Fruit fly (Drosophila melanogaster) whole organism, prepupa: ENCODE measurements around the gene CG43703.
A peak's percentile ranks its signal among the peaks of the same experiment; 100 is the strongest.

ENCODE experiments used
- CG10631 ChIP-seq: fragments of 200-800 bp; sonication (Bioruptor generic); optimal IDR thresholded peaks from 2 replicates; lab custom pipeline; 2016; ENCODE audit warnings: missing biosample characterization, missing genetic modification characterization
- CG11294 ChIP-seq: fragments of 200-800 bp; sonication (Bioruptor generic); IDR thresholded peaks from 2 replicates; pipeline ENCODE4 v1.3.6; 2022; ENCODE audit warnings: missing biosample characterization, missing genetic modification characterization
- CG11762 ChIP-seq: fragments of 200-800 bp; sonication (Bioruptor generic); optimal IDR thresholded peaks from 3 replicates; lab custom pipeline; 2016; ENCODE audit warnings: missing biosample characterization, missing genetic modification characterization; ENCODE audit not compliant: insufficient read depth
- CG11902 ChIP-seq: fragments of 200-800 bp; sonication (Bioruptor generic); optimal IDR thresholded peaks from 3 replicates; lab custom pipeline; 2016; ENCODE audit warnings: missing biosample characterization, missing genetic modification characterization
- CG15336 ChIP-seq: fragments of 200-800 bp; sonication (Bioruptor generic); IDR thresholded peaks from 2 replicates; pipeline ENCODE4 v1.3.6; 2022; ENCODE audit warnings: missing biosample characterization, missing genetic modification characterization
- CG1621 ChIP-seq: fragments of 200-800 bp; sonication (Bioruptor generic); optimal IDR thresholded peaks from 3 replicates; lab custom pipeline; 2018; ENCODE audit warnings: missing biosample characterization, mild to moderate bottlenecking, missing genetic modification characterization
- CG16779 ChIP-seq: fragments of 200-800 bp; sonication (Bioruptor generic); optimal IDR thresholded peaks from 3 replicates; lab custom pipeline; 2017; ENCODE audit warnings: missing biosample characterization, mild to moderate bottlenecking, missing genetic modification characterization
- CG31627 ChIP-seq: fragments of 200-800 bp; sonication (Bioruptor generic); optimal IDR thresholded peaks from 3 replicates; lab custom pipeline; 2016; ENCODE audit warnings: missing biosample characterization, missing genetic modification characterization
- CG32006 ChIP-seq: fragments of 200-800 bp; sonication (Bioruptor generic); optimal IDR thresholded peaks from 3 replicates; lab custom pipeline; 2017; ENCODE audit warnings: missing biosample characterization, mild to moderate bottlenecking, missing genetic modification characterization
- CG34406 ChIP-seq: fragments of 200-800 bp; sonication (Bioruptor generic); optimal IDR thresholded peaks from 3 replicates; lab custom pipeline; 2016; ENCODE audit warnings: missing biosample characterization, missing genetic modification characterization
- CG3919 ChIP-seq: fragments of 200-800 bp; sonication (Bioruptor generic); optimal IDR thresholded peaks from 3 replicates; lab custom pipeline; 2016; ENCODE audit warnings: missing biosample characterization, missing genetic modification characterization
- CG4318 ChIP-seq: fragments of 200-800 bp; sonication (Bioruptor generic); optimal IDR thresholded peaks from 3 replicates; lab custom pipeline; 2017; ENCODE audit warnings: missing biosample characterization, mild to moderate bottlenecking, missing genetic modification characterization
- CG6792 ChIP-seq: fragments of 200-800 bp; sonication (Bioruptor generic); optimal IDR thresholded peaks from 3 replicates; lab custom pipeline; 2016; ENCODE audit warnings: missing biosample characterization, missing genetic modification characterization
- CG6854 ChIP-seq: fragments of 200-800 bp; sonication (Bioruptor generic); optimal IDR thresholded peaks from 2 replicates; lab custom pipeline; 2017; ENCODE audit warnings: missing biosample characterization, mild to moderate bottlenecking, missing genetic modification characterization
- CG7368 ChIP-seq: fragments of 200-800 bp; sonication (Bioruptor generic); optimal IDR thresholded peaks from 3 replicates; lab custom pipeline; 2016; ENCODE audit warnings: missing biosample characterization, missing genetic modification characterization
- CG8119 ChIP-seq: fragments of 200-800 bp; sonication (Bioruptor generic); IDR thresholded peaks from 3 replicates; pipeline ENCODE4 v1.3.6; 2022; ENCODE audit warnings: missing biosample characterization, missing genetic modification characterization
- CG8632 ChIP-seq: fragments of 200-800 bp; sonication (Bioruptor generic); optimal IDR thresholded peaks from 3 replicates; lab custom pipeline; 2016; ENCODE audit warnings: missing biosample characterization, missing genetic modification characterization
- CG9139 ChIP-seq: fragments of 200-800 bp; sonication (Bioruptor generic); optimal IDR thresholded peaks from 3 replicates; lab custom pipeline; 2017; ENCODE audit warnings: missing biosample characterization, mild to moderate bottlenecking, missing genetic modification characterization
- Eip78C ChIP-seq: fragments of 200-800 bp; sonication (Bioruptor generic); peaks from one replicate; lab custom pipeline; 2016; ENCODE audit warnings: missing biosample characterization, missing genetic modification characterization
- Eip93F ChIP-seq: fragments of 200-800 bp; sonication (Bioruptor generic); optimal IDR thresholded peaks from 2 replicates; lab custom pipeline; 2016; ENCODE audit warnings: missing biosample characterization, mild to moderate bottlenecking, missing genetic modification characterization
- Gug ChIP-seq: fragments of 200-800 bp; sonication (Bioruptor generic); IDR thresholded peaks from 2 replicates; pipeline ENCODE4 v1.3.6; 2022; ENCODE audit warnings: missing biosample characterization, missing genetic modification characterization
- Hr4 ChIP-seq: fragments of 200-800 bp; sonication (Bioruptor generic); optimal IDR thresholded peaks from 3 replicates; lab custom pipeline; 2016; ENCODE audit warnings: missing biosample characterization, missing genetic modification characterization
- Lpt ChIP-seq: fragments of 200-800 bp; sonication (Bioruptor generic); optimal IDR thresholded peaks from 3 replicates; lab custom pipeline; 2016; ENCODE audit warnings: missing biosample characterization, missing genetic modification characterization
- Met ChIP-seq: fragments of 200-800 bp; sonication (Bioruptor generic); optimal IDR thresholded peaks from 3 replicates; lab custom pipeline; 2016; ENCODE audit warnings: missing biosample characterization, missing genetic modification characterization
- OdsH ChIP-seq: fragments of 200-800 bp; sonication (Bioruptor generic); optimal IDR thresholded peaks from 3 replicates; lab custom pipeline; 2016; ENCODE audit warnings: missing biosample characterization, missing genetic modification characterization
- Smox ChIP-seq: fragments of 200-800 bp; sonication (Bioruptor generic); optimal IDR thresholded peaks from 3 replicates; lab custom pipeline; 2016; ENCODE audit warnings: missing biosample characterization, missing genetic modification characterization
- Sox14 ChIP-seq: fragments of 200-800 bp; sonication (Bioruptor generic); optimal IDR thresholded peaks from 3 replicates; lab custom pipeline; 2016; ENCODE audit warnings: missing biosample characterization, missing genetic modification characterization
- Sox15 ChIP-seq: fragments of 200-800 bp; sonication (Bioruptor generic); optimal IDR thresholded peaks from 3 replicates; lab custom pipeline; 2016; ENCODE audit warnings: missing biosample characterization, missing genetic modification characterization
- achi ChIP-seq: fragments of 200-800 bp; sonication (Bioruptor generic); optimal IDR thresholded peaks from 3 replicates; lab custom pipeline; 2016; ENCODE audit warnings: missing biosample characterization, missing genetic modification characterization
- acj6 ChIP-seq: fragments of 200-800 bp; sonication (Bioruptor generic); optimal IDR thresholded peaks from 3 replicates; lab custom pipeline; 2016; ENCODE audit warnings: missing biosample characterization, missing genetic modification characterization
- cyc ChIP-seq: fragments of 200-800 bp; sonication (Bioruptor generic); optimal IDR thresholded peaks from 3 replicates; lab custom pipeline; 2016; ENCODE audit warnings: missing biosample characterization, missing genetic modification characterization
- dac ChIP-seq: fragments of 200-800 bp; sonication (Bioruptor generic); optimal IDR thresholded peaks from 2 replicates; lab custom pipeline; 2017; ENCODE audit warnings: missing biosample characterization, mild to moderate bottlenecking, missing genetic modification characterization
- esn ChIP-seq: fragments of 200-800 bp; sonication (Bioruptor generic); optimal IDR thresholded peaks from 2 replicates; lab custom pipeline; 2016; ENCODE audit warnings: missing biosample characterization, mild to moderate bottlenecking, missing genetic modification characterization, moderate library complexity
- fd59A ChIP-seq: fragments of 200-800 bp; sonication (Bioruptor generic); optimal IDR thresholded peaks from 2 replicates; lab custom pipeline; 2017; ENCODE audit warnings: missing biosample characterization, mild to moderate bottlenecking, missing genetic modification characterization, missing genetic modification reagents
- fd85E ChIP-seq: fragments of 200-800 bp; sonication (Bioruptor generic); optimal IDR thresholded peaks from 3 replicates; lab custom pipeline; 2016; ENCODE audit warnings: missing biosample characterization, missing genetic modification characterization
- fkh ChIP-seq: fragments of 200-800 bp; sonication (Bioruptor generic); optimal IDR thresholded peaks from 3 replicates; lab custom pipeline; 2017; ENCODE audit warnings: missing biosample characterization, mild to moderate bottlenecking, missing genetic modification characterization, moderate library complexity
- lz ChIP-seq: fragments of 200-800 bp; sonication (Bioruptor generic); optimal IDR thresholded peaks from 3 replicates; lab custom pipeline; 2016; ENCODE audit warnings: missing biosample characterization, missing genetic modification characterization
- net ChIP-seq: fragments of 200-800 bp; sonication (Bioruptor generic); optimal IDR thresholded peaks from 3 replicates; lab custom pipeline; 2016; ENCODE audit warnings: missing biosample characterization, missing genetic modification characterization
- pdm3 ChIP-seq: fragments of 200-800 bp; sonication (Bioruptor generic); optimal IDR thresholded peaks from 3 replicates; lab custom pipeline; 2016; ENCODE audit warnings: missing biosample characterization, missing genetic modification characterization
- salr ChIP-seq, 2 experiments: fragments of 200-800 bp; sonication (Bioruptor generic); optimal IDR thresholded peaks; 3 replicates each; lab custom pipeline; 2016 to 2018; ENCODE audit warnings: missing biosample characterization in 2 of 2, missing genetic modification characterization in 2 of 2, mild to moderate bottlenecking in 1 of 2
- ss ChIP-seq, 2 experiments: fragments of 200-800 bp; sonication (Bioruptor generic); optimal IDR thresholded peaks; 2 replicates in 1 of 2; 3 replicates in 1 of 2; lab custom pipeline; 2017 to 2018; ENCODE audit warnings: mild to moderate bottlenecking in 2 of 2, missing biosample characterization in 2 of 2, missing genetic modification characterization in 2 of 2, moderate library complexity in 1 of 2
- svp ChIP-seq: fragments of 200-800 bp; sonication (Bioruptor generic); peaks from one replicate; lab custom pipeline; 2016; ENCODE audit warnings: missing biosample characterization, missing genetic modification characterization
- topi ChIP-seq: fragments of 200-800 bp; sonication (Bioruptor generic); optimal IDR thresholded peaks from 3 replicates; lab custom pipeline; 2016; ENCODE audit warnings: missing biosample characterization, missing genetic modification characterization
- vri ChIP-seq: fragments of 200-800 bp; sonication (Bioruptor generic); optimal IDR thresholded peaks from 3 replicates; lab custom pipeline; 2016; ENCODE audit warnings: missing biosample characterization, mild to moderate bottlenecking, missing genetic modification characterization

Gene CG43703

DNA sequence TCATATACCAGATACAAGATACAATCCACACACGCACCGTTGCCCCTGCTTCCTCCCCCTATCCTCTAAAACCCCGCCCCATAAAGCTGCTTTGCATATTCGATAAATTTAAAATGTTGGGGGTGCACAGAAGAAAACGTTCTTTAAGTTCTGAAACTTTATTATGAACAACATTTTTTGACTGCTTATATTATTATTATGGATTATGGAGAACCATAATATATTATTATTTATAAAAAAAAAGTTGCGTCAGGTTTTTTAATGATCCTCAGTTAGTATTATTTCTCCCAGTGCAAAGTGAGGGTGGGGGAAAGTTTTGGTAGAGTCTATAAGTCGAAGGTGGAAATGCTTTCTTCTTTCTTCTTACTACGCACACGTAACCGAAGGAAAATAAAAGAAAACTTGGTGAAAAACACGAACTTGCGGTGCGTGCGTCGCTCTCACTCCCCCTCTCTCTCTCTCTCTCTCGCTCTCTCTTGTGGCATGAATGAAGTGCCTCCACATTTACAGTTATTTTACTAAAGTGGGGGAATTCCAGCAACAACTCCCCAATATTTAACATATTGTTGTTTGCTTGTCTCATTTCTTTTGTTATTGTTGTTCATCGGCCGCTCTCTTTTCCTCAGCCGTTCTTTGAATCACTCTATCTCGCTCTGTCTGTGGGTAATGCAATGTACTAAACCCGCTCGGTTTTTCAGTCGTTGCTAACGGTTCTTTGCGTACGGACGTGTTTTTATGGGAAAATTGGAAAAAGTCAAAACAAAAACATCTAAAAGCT lies 24.2 kb downstream of the CG43703 start (continued):
- TF ChIP-seq esn (GFP tag; lab: Kevin White, UChicago) (peak; percentile 76), CG8632 (GFP tag; lab: Kevin White, UChicago) (peak; percentile 62), CG6792 (GFP tag; lab: Kevin White, UChicago) (peak; percentile 55), CG9139 (no peak), CG11902 (GFP tag; lab: Kevin White, UChicago) (no peak), achi (GFP tag; lab: Kevin White, UChicago) (peak; percentile 66)

DNA sequence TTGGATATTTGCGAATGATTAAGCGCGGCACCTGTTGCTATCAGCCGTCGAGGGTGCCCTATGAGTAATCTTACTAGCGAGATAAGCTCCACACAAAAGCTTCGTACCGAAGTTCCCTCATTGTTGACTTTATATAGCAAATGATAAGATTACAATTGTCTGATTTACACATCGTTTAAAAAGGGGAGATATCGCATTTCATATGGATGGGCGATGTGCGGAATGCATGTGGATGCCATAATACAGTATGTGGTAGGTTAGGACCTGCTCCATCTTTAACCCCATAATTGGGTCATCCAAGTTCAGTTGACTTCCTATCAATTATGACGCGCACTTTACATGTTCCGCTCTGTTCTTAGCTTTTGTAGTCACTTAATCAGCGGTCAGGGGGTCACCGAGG lies 26.3 kb downstream of the CG43703 start:
- TF ChIP-seq CG3919 (GFP tag; lab: Kevin White, UChicago) (no peak), svp (GFP tag; lab: Kevin White, UChicago) (peak; percentile 95), Gug (GFP tag; lab: Robert Waterston, UW) (no peak), vri (GFP tag; lab: Kevin White, UChicago) (peak; percentile 92)

DNA sequence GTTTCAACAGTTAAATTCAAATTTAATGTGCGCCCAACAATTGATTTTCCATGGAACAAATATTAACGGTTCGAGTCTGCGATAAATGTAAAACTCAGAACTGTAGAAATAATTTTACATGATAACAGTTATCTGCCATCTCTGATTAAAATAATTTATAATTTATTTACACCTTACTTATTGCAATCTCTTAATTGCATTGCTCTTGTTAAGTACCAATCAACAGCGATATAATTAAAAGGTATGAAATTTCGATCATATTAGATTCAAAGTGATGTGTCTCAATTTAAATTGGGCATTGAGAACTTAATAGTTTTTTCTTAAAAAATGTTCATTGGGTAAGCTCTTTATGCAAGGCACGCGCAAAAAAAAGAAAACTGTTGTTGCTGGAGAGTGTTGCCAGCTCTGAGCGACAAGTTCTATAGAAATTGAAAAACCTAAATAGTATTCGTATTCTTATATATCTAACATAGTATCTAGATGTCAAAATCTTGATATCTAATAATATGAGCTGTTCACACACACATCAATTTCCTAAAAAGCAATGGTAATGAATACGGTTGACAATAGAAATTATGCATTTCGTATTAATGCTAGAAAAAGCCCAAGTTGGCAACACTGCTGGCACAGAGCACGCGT lies 37.6 kb downstream of the CG43703 start:
- TF ChIP-seq CG6792 (GFP tag; lab: Kevin White, UChicago): no peak
- peak; percentile 56 for TF ChIP-seq CG8632 (GFP tag; lab: Kevin White, UChicago)
- TF ChIP-seq Smox: peak; percentile 26
- TF ChIP-seq fd85E (GFP tag; lab: Kevin White, UChicago): peak; percentile 21
- TF ChIP-seq Eip93F: peak; percentile 16
- TF ChIP-seq CG3919 (GFP tag; lab: Kevin White, UChicago): peak; percentile 7
- TF ChIP-seq cyc: peak; percentile 53
- TF ChIP-seq Sox14 (GFP tag; lab: Kevin White, UChicago): peak; percentile 31
- peak; percentile 79 for TF ChIP-seq CG32006 (GFP tag; lab: Kevin White, UChicago)
- TF ChIP-seq acj6 (GFP tag; lab: Kevin White, UChicago): peak; percentile 76
- TF ChIP-seq salr (GFP tag; optimal IDR thresholded peaks at IDR 0.05; lab: Kevin White, UChicago): peak in 1 of 2 experiments; percentile 57
- peak; percentile 42 for TF ChIP-seq fd59A (GFP tag; lab: Kevin White, UChicago)
- TF ChIP-seq CG31627 (GFP tag; lab: Kevin White, UChicago): peak; percentile 63
- peak; percentile 59 for TF ChIP-seq Lpt (GFP tag; lab: Kevin White, UChicago)
- peak; percentile 32 for TF ChIP-seq OdsH (GFP tag; lab: Kevin White, UChicago)
- peak; percentile 31; the same call in 1 of the 2 replicates for TF ChIP-seq CG11294 (GFP tag; lab: Robert Waterston, UW)
- TF ChIP-seq esn (GFP tag; lab: Kevin White, UChicago): peak; percentile 81
- peak; percentile 65 for TF ChIP-seq CG10631
- TF ChIP-seq Hr4 (GFP tag; lab: Kevin White, UChicago): peak; percentile 22
- no peak for TF ChIP-seq CG9139
- TF ChIP-seq Eip78C (GFP tag; lab: Kevin White, UChicago): peak; percentile 89
- peak; percentile 87 for TF ChIP-seq pdm3 (GFP tag; lab: Kevin White, UChicago)
- TF ChIP-seq CG11762 (GFP tag; lab: Kevin White, UChicago): no peak
- TF ChIP-seq ss (GFP tag; optimal IDR thresholded peaks at IDR 0.05; lab: Kevin White, UChicago): peak in 1 of 2 experiments; percentile 5
- TF ChIP-seq CG34406 (GFP tag; lab: Kevin White, UChicago): no peak
- TF ChIP-seq net (GFP tag; lab: Kevin White, UChicago): no peak
- TF ChIP-seq dac (GFP tag; lab: Kevin White, UChicago): peak; percentile 65
- TF ChIP-seq CG6854 (GFP tag; lab: Kevin White, UChicago): no peak
- peak; percentile 87 for TF ChIP-seq CG8119 (GFP tag; lab: Robert Waterston, UW)
- no peak for TF ChIP-seq CG7368 (GFP tag; lab: Kevin White, UChicago)
- peak; percentile 39 for TF ChIP-seq Sox15 (GFP tag; lab: Kevin White, UChicago)
- no peak for TF ChIP-seq fkh
- no peak for TF ChIP-seq CG1621
- TF ChIP-seq vri (GFP tag; lab: Kevin White, UChicago): peak; percentile 13
- peak; percentile 40 for TF ChIP-seq CG4318
- peak; percentile 47 for TF ChIP-seq topi (GFP tag; lab: Kevin White, UChicago)
- no peak for TF ChIP-seq CG11902 (GFP tag; lab: Kevin White, UChicago)
- peak; percentile 75 for TF ChIP-seq lz
- peak; percentile 82 for TF ChIP-seq CG15336 (GFP tag; lab: Robert Waterston, UW)
- no peak for TF ChIP-seq CG16779 (tag; lab: Kevin White, UChicago)
- no peak for TF ChIP-seq Met (GFP tag; lab: Kevin White, UChicago)
- TF ChIP-seq Gug (GFP tag; lab: Robert Waterston, UW): peak; percentile 56
